Fruit fly (Drosophila melanogaster): ENCODE data around the gene CG17593.
A peak's percentile ranks its signal among the peaks of the same experiment; 100 is the strongest.

CG17593 gene

DNA sequence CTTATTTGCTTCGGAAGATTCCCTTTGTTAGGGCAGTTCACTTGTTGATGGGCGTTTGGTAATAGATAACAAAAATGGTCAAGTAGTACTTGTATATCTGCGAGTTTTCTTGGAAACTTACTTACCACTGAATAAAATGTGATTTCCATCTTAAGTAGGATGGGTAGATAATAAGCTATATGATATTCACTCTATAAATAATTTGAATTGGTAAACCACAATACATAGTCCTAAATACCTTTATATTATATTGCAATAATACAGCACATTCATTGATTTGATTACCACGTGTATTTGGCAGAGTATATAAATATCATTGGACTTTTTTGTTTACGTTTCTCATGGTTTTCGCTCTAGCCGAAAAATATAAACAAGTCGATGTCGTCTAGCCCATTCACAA is 38.7 kb upstream of the CG17593 start:
- TF ChIP-seq CG1620 (GFP tag; optimal IDR thresholded peaks at IDR 0.05) (no peak), cnc (optimal IDR thresholded peaks at IDR 0.05) (no peak)

DNA sequence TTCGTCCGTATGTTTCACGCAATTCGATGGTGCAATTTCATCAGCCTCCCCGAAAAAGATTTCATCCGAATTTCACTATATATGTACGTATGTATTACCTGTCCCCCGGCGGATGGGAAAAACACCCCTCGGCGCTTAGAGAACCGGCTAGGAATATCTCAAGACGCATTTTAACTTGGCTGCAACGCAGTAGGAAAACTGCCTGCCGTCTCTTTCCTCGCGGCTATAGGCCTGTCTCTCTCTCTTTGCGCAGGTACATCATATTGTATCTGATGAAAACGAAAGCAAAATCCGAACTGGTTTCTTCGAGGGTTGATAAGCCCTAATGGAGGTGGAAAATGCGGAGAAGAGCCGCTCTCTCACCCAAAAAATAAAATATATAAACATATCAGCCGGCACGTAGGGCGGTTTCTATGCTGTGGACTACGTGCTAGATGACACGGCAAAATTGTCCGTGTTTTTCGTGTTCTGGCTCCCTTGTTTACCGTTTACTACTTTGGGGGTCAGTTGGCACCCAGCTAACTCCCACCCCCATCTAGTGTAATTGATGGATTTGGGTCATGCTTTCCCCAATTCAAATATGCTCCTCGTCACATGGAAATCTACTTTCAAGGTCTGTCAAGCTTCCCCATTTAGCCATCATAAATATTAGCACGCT is 38.1 kb upstream of the CG17593 start:
- TF ChIP-seq Clk (GFP tag; optimal IDR thresholded peaks at IDR 0.05), result no peak
- no peak for TF ChIP-seq CG7101 (tag; optimal IDR thresholded peaks at IDR 0.05)
- no peak for TF ChIP-seq CG7045 (GFP tag; optimal IDR thresholded peaks at IDR 0.05)
- peak; percentile 19 for TF ChIP-seq Mnt (GFP tag; optimal IDR thresholded peaks at IDR 0.05)
- TF ChIP-seq cic (GFP tag; optimal IDR thresholded peaks at IDR 0.05), result no peak
- TF ChIP-seq Crg-1 (GFP tag; optimal IDR thresholded peaks at IDR 0.05), result no peak
- no peak for TF ChIP-seq toe (GFP tag; optimal IDR thresholded peaks at IDR 0.05)
- no peak for TF ChIP-seq bab1 (GFP tag; optimal IDR thresholded peaks at IDR 0.05)
- no peak for TF ChIP-seq tj (GFP tag; optimal IDR thresholded peaks at IDR 0.05)
- TF ChIP-seq CG11617 (GFP tag; optimal IDR thresholded peaks at IDR 0.05), result no peak
- no peak for TF ChIP-seq ovo (GFP tag; optimal IDR thresholded peaks at IDR 0.05)
- TF ChIP-seq CG33017 (tag; optimal IDR thresholded peaks at IDR 0.05), result no peak
- peak; percentile 64 to 78 for TF ChIP-seq cnc (optimal IDR thresholded peaks at IDR 0.05)

DNA sequence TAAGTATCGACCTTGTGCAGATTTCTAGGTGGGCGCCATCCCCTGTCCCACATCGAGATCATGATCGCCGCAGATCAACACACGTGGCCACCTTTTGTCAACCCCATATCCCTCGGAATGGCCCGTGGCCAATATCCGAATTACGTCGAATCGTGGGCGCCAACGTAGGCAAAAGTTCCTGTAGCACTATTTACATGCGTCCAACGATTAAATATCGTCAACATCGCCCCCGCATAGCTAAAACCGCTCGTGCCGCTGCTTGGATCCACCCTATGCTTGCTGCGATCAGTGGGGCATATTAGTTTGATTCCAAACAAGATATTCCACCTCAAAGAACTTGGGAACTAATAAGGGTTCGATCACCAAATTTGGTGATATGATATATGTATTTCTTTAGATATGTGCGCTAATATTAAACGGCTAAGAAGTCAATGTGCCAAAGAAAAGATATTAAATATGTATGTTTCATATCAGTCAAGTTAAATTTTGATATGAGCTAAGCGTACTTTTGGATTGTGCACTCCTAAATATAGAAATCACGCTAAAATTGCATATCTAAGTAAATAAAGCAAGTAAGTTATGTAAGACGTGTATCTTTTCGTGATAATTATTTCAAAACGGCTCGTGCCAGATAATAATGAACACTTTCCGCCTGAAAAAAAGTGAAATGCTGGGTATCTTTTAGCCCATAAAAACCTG is 37.5 kb upstream of the CG17593 start:
- TF ChIP-seq bab1 (GFP tag; optimal IDR thresholded peaks at IDR 0.05) (peak; percentile 7), Clk (GFP tag; optimal IDR thresholded peaks at IDR 0.05) (no peak), CG7045 (GFP tag; optimal IDR thresholded peaks at IDR 0.05) (peak; percentile 52), cnc (optimal IDR thresholded peaks at IDR 0.05) (peak in 1 of 2 experiments; percentile 8), CG11617 (GFP tag; optimal IDR thresholded peaks at IDR 0.05) (peak; percentile 24), Hr96 (GFP tag; optimal IDR thresholded peaks at IDR 0.05) (peak; percentile 28), CG5204 (GFP tag; optimal IDR thresholded peaks at IDR 0.05) (peak; percentile 66), CG7101 (tag; optimal IDR thresholded peaks at IDR 0.05) (no peak)

DNA sequence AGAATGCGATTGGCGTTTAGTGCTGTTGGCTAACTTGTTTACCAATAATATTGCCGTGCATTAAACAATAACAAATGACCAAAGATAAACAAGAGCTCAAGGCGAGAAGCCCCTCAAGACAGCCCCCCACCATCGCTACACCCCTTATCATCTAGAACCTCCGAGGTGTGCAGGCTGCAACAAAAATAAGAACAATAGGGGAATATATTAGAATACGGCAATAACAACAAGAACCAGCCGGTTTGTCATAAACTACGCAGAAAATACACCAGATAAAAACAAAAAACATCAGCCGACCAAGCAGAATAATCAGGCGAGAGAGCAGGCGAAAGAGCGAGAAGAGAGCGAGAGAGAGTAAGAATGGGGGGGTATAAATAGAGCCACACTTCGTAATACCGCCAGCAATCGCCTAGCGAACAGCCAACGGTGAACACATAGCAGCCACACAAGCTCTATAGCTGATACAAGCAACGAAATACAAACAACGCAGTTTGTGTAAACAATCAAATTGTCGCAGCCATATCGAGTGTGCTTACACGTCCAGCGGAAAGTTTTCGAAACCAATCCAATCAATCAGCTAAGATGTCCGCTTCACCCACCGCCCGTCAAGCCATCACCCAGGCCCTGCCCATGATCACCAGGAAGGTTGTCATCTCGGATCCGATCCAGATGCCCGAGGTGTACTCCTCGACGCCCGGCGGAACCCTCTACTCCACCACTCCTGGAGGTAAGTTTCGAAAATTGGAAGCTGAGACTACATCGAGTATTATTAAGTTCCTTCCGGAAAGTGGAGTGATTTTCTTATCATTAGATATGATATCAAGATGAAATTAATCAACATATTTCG is 36.4 kb upstream of the CG17593 start, which contains the start of gene Thor:
Thor (plus strand) TSS at position 401 of the 847 bp plus-strand sequence.
- TF ChIP-seq pad (GFP tag; optimal IDR thresholded peaks at IDR 0.05), result peak; percentile 87
- peak; percentile 96 for TF ChIP-seq cic (GFP tag; optimal IDR thresholded peaks at IDR 0.05)
- TF ChIP-seq CG12768 (GFP tag; optimal IDR thresholded peaks at IDR 0.05), result peak; percentile 87
- peak; percentile 83 for TF ChIP-seq Crg-1 (GFP tag; optimal IDR thresholded peaks at IDR 0.05)
- TF ChIP-seq ovo (GFP tag; optimal IDR thresholded peaks at IDR 0.05), result peak; percentile 82
- TF ChIP-seq tj (GFP tag; optimal IDR thresholded peaks at IDR 0.05), result peak; percentile 83
- peak; percentile 84 for TF ChIP-seq CG33017 (tag; optimal IDR thresholded peaks at IDR 0.05)
- TF ChIP-seq cnc (optimal IDR thresholded peaks at IDR 0.05), result peak in 1 of 2 experiments; percentile 55
- TF ChIP-seq Hr96 (GFP tag; optimal IDR thresholded peaks at IDR 0.05), result peak; percentile 82
- peak; percentile 59 for TF ChIP-seq CG5204 (GFP tag; optimal IDR thresholded peaks at IDR 0.05)
- peak; percentile 73 for TF ChIP-seq bab1 (GFP tag; optimal IDR thresholded peaks at IDR 0.05)
- TF ChIP-seq CG7101 (tag; optimal IDR thresholded peaks at IDR 0.05), result peak; percentile 68
- peak; percentile 65 for TF ChIP-seq CG1620 (GFP tag; optimal IDR thresholded peaks at IDR 0.05)
- peak; percentile 57 for TF ChIP-seq toe (GFP tag; optimal IDR thresholded peaks at IDR 0.05)
- TF ChIP-seq CG14711 (tag; optimal IDR thresholded peaks at IDR 0.05), result peak; percentile 37
- peak; percentile 87 for TF ChIP-seq Mnt (GFP tag; optimal IDR thresholded peaks at IDR 0.05)
- peak; percentile 79 for TF ChIP-seq Clk (GFP tag; optimal IDR thresholded peaks at IDR 0.05)
- TF ChIP-seq CG11617 (GFP tag; optimal IDR thresholded peaks at IDR 0.05), result peak; percentile 75
- TF ChIP-seq kay (GFP tag; ENCODE audit: borderline replicate concordance), result peak; percentile 99
- TF ChIP-seq CG7045 (GFP tag; optimal IDR thresholded peaks at IDR 0.05), result peak; percentile 81

DNA sequence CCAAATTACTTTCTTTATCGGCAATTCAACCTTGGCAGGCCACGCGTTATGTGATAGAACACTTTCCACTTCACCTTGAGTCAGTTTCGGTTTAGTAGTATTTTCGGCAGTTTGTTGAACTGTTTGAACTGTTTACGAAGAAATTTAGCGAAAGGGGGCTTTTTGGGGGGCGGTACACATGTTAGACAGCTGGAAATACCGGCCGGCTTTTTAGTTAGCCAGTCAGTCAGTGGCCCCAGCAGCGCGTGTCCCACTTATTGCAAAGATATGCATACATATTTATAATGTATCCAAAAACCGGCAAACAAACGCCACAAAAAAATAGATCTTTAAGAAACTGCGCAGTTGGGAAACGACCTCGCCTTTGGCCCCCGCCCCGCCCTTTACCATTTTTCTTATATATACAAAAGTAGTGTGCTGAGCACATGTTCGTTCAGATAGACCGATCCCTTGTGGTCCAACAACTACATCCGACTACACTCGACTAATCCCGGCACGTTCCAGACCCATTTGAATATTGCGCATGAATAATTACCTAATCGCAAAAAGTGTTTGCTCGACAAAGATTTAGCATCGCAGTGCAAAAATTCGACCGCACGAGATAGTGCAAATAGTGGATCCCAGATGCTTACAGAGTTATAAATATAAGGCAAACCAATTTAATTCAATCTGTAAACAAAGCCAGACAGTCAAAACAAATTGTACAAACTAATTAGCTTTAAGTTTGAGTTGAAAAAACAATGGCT is 34.8 kb upstream of the CG17593 start:
- TF ChIP-seq cnc (optimal IDR thresholded peaks at IDR 0.05) (no peak), Clk (GFP tag; optimal IDR thresholded peaks at IDR 0.05) (peak; percentile 8), Mnt (GFP tag; optimal IDR thresholded peaks at IDR 0.05) (peak; percentile 82), tj (GFP tag; optimal IDR thresholded peaks at IDR 0.05) (peak; percentile 94)

DNA sequence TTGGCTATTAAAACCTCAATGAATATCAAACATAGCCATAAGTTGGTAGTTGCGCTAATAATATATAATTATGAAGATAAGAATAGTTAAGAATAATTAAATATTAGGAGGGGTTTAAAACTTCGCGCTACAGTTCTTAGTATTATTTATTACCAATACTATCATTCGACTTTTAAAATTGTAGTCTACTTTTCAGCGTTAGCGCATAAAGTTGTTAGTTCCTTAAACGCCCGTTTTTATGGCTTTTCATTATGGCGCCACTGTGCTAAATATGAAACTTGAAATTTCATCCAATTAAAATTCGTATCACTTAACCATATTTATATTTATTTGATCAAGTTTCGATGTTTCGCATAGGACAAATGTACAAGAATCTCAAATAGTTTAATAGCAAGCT is 34.2 kb upstream of the CG17593 start:
- peak; percentile 38 for TF ChIP-seq tj (GFP tag; optimal IDR thresholded peaks at IDR 0.05)
- TF ChIP-seq kay (GFP tag; ENCODE audit: borderline replicate concordance), result peak; percentile 31
- no peak for TF ChIP-seq cnc (optimal IDR thresholded peaks at IDR 0.05)
- TF ChIP-seq CG12768 (GFP tag; optimal IDR thresholded peaks at IDR 0.05), result peak; percentile 10

Data from whole organism, adult.